Worm (Caenorhabditis elegans) whole organism, L4/young adult: ENCODE results near the gene K07F5.15.
"Not testable (repeated sequence)": the region's sequence is repeated elsewhere in the genome, so short reads cannot be mapped to it uniquely, and the experiment has no call there.

Source experiments
- W03F9.2 ChIP-seq: fragments of 150-350 bp; optimal IDR thresholded peaks from 2 replicates; lab custom pipeline; 2014; ENCODE audit warnings: missing biosample characterization, missing genetic modification characterization
- dao-5 ChIP-seq: sonication (generic microtip); optimal IDR thresholded peaks from 2 replicates; lab custom pipeline; 2016; ENCODE audit warnings: missing genotype, missing genetic modification characterization, moderate library complexity, missing compliant biosample characterization
- him-1 ChIP-seq: sonication (generic microtip); optimal IDR thresholded peaks from 2 replicates; lab custom pipeline; 2016; ENCODE audit warnings: missing genotype, missing genetic modification reagents, missing genetic modification characterization, missing compliant biosample characterization

K07F5.15 gene

ce11 chrIV:9869344-9869743 is 4.5 kb downstream of the K07F5.15 start:
- TF ChIP-seq dao-5 (no peak), him-1 (tag; lab: Kevin White, UChicago) (no peak), W03F9.2 (tag; lab: Kevin White, UChicago) (no peak)

ce11 chrIV:9872210-9872609 is 7.3 kb downstream of the K07F5.15 start:
- TF ChIP-seq dao-5: no peak
- no peak for TF ChIP-seq him-1 (tag; lab: Kevin White, UChicago)
- TF ChIP-seq W03F9.2 (tag; lab: Kevin White, UChicago): no peak

- TF ChIP-seq W03F9.2 (tag; lab: Kevin White, UChicago): no peak
- no peak for TF ChIP-seq him-1 (tag; lab: Kevin White, UChicago)
- no peak for TF ChIP-seq dao-5
Measured at ce11 chrIV:9872786-9873185, 7.9 kb downstream of the K07F5.15 start.

ce11 chrIV:9873837-9874236 is 9.0 kb downstream of the K07F5.15 start:
- TF ChIP-seq dao-5: no peak
- peak; percentile 30 for TF ChIP-seq W03F9.2 (tag; lab: Kevin White, UChicago)
- TF ChIP-seq him-1 (tag; lab: Kevin White, UChicago): no peak

ce11 chrIV:9875646-9876045 is 10.8 kb downstream of the K07F5.15 start:
- TF ChIP-seq W03F9.2 (tag; lab: Kevin White, UChicago) (no peak), him-1 (tag; lab: Kevin White, UChicago) (no peak), dao-5 (no peak)

- TF ChIP-seq dao-5 (no peak), him-1 (tag; lab: Kevin White, UChicago) (no peak), W03F9.2 (tag; lab: Kevin White, UChicago) (no peak)
Measured at ce11 chrIV:9878893-9879379, 14.1 kb downstream of the K07F5.15 start, which contains the start of gene nhr-4. TSS of gene nhr-4 (plus strand) at chrIV:9879329.

ce11 chrIV:9884257-9884656 is 19.4 kb downstream of the K07F5.15 start, which contains the start of the genes prp-18 and mccc-1:
TSS of gene prp-18 (minus strand) at chrIV:9884383.
TSS of gene mccc-1 (plus strand) at chrIV:9884570.
- TF ChIP-seq dao-5 (no peak), W03F9.2 (tag; lab: Kevin White, UChicago) (no peak), him-1 (tag; lab: Kevin White, UChicago) (no peak)

ce11 chrIV:9889857-9890256 is 25.0 kb downstream of the K07F5.15 start, which contains the start of gene ttbk-3:
TSS of gene ttbk-3 (minus strand) at chrIV:9889957.
- TF ChIP-seq him-1 (tag; lab: Kevin White, UChicago) (no peak), W03F9.2 (tag; lab: Kevin White, UChicago) (no peak), dao-5 (no peak)

ce11 chrIV:9891938-9892337 is 27.1 kb downstream of the K07F5.15 start, which contains the start of gene F32B6.4:
TSS of gene F32B6.4 (minus strand) at chrIV:9892038.
- TF ChIP-seq W03F9.2 (tag; lab: Kevin White, UChicago): no peak
- no peak for TF ChIP-seq dao-5
- no peak for TF ChIP-seq him-1 (tag; lab: Kevin White, UChicago)

- TF ChIP-seq him-1 (tag; lab: Kevin White, UChicago); W03F9.2 (tag; lab: Kevin White, UChicago); dao-5: not testable (repeated sequence)
Measured at ce11 chrIV:9893649-9894048, 28.8 kb downstream of the K07F5.15 start, which contains the start of gene sss-1. TSS of gene sss-1 (minus strand) at chrIV:9893749.

- TF ChIP-seq dao-5; him-1 (tag; lab: Kevin White, UChicago); W03F9.2 (tag; lab: Kevin White, UChicago): not testable (repeated sequence)
Measured at ce11 chrIV:9894331-9894730, 29.5 kb downstream of the K07F5.15 start, which contains the start of gene msp-77. TSS of gene msp-77 (plus strand) at chrIV:9894631.

ce11 chrIV:9895088-9895487 is 30.2 kb downstream of the K07F5.15 start, which contains the start of gene ssp-32:
TSS of gene ssp-32 (plus strand) at chrIV:9895388.
- TF ChIP-seq dao-5 (no peak), W03F9.2 (tag; lab: Kevin White, UChicago) (no peak), him-1 (tag; lab: Kevin White, UChicago) (no peak)

- TF ChIP-seq dao-5: no peak
Measured at ce11 chrIV:9898712-9899111, 33.8 kb downstream of the K07F5.15 start, which contains the start of gene tbc-3. TSS of gene tbc-3 (plus strand) at chrIV:9899012.

ce11 chrIV:9899227-9899626 is 34.3 kb downstream of the K07F5.15 start:
- TF ChIP-seq him-1 (tag; lab: Kevin White, UChicago) (no peak), dao-5 (no peak), W03F9.2 (tag; lab: Kevin White, UChicago) (no peak)

ce11 chrIV:9903608-9904007 is 38.7 kb downstream of the K07F5.15 start, which contains the start of gene best-13:
TSS of gene best-13 (plus strand) at chrIV:9903908.
- TF ChIP-seq dao-5 (no peak), W03F9.2 (tag; lab: Kevin White, UChicago) (no peak), him-1 (tag; lab: Kevin White, UChicago) (no peak)
